Worm (Caenorhabditis elegans): ENCODE data around the gene msrp-7.

ce11 chrII:10793393-10793792 lies 17.4 kb upstream of the msrp-7 start, which contains the start of gene vps-11:
- no peak for TF ChIP-seq elt-3 (tag; optimal IDR thresholded peaks at IDR 0.05)
- no peak for TF ChIP-seq nhr-237 (tag; optimal IDR thresholded peaks at IDR 0.05)

Measured in whole organism, mixed stage, embryonic.